Worm (Caenorhabditis elegans) whole organism, L4/young adult: Measurements from ENCODE around the gene F11A5.5.

Experiments
- W03F9.2 ChIP-seq: fragments of 150-350 bp; optimal IDR thresholded peaks from 2 replicates; lab custom pipeline; 2014; ENCODE audit warnings: missing biosample characterization, missing genetic modification characterization
- dao-5 ChIP-seq: sonication (generic microtip); optimal IDR thresholded peaks from 2 replicates; lab custom pipeline; 2016; ENCODE audit warnings: missing genotype, missing genetic modification characterization, moderate library complexity, missing compliant biosample characterization
- him-1 ChIP-seq: sonication (generic microtip); optimal IDR thresholded peaks from 2 replicates; lab custom pipeline; 2016; ENCODE audit warnings: missing genotype, missing genetic modification reagents, missing genetic modification characterization, missing compliant biosample characterization

DNA sequence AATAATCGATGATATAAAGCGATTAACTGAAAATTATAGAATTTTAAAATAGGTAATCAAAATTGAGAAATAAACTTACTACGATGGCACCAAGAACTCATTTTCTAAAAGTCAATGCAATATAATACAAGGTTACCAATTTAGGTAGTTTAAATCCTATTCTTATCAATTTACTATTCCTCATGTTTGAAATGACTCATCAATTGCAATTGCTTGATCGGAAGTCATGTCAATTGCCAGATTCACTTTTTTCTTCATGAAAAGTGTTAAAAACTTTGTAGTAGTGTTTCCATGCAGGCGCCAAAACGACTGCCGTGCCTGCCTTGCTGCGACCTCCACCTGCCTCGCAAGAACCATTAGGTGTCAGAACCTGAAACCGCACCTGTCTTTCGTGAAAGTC lies 28.5 kb downstream of the F11A5.5 start, which contains the start of gene F11A5.13:
- TF ChIP-seq dao-5 (tag; lab: Kevin White, UChicago) (no peak), him-1 (tag; lab: Kevin White, UChicago) (no peak), W03F9.2 (tag; lab: Kevin White, UChicago) (no peak)
